Worm (Caenorhabditis elegans): ENCODE results near the gene cyn-8.

ce11 chrX:8950507-8951028 is 39.5 kb downstream of the cyn-8 start, which contains the start of gene trk-1:
- TF ChIP-seq ama-1 (optimal IDR thresholded peaks at IDR 0.05) (no peak), tbx-37 (GFP tag; conservative IDR thresholded peaks at IDR 0.05) (no peak), tbx-11 (GFP tag; IDR thresholded peaks at IDR 0.05) (no peak), ets-7 (tag; optimal IDR thresholded peaks at IDR 0.05) (no peak), pes-1 (GFP tag; IDR thresholded peaks at IDR 0.05) (no peak), ceh-36 (tag; optimal IDR thresholded peaks at IDR 0.05) (no peak), flt-1 (GFP tag; IDR thresholded peaks at IDR 0.05) (no peak)
